Fruit fly (Drosophila melanogaster): Measurements from ENCODE around the gene CG6171.

Gene CG6171

DNA sequence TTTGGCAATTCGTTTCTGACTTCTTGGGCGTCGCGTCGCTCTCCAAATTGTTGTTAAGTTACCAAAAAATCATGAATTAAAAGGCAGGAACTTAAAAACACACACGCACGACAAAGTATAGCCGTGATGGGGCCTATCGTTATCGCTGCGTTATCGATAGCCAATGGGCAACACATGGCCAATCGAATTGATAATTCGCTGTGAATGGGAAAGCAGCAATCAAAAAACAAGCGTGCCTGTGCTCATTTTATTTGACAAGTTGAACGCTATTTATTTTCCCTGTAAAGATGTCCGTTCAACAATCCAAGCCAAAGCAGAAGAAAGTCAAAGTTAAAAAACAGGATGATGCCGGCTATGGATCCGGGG is 17.7 kb downstream of the CG6171 start, which contains the start of the genes Surf4 and CG31301 (continued):
- TF ChIP-seq E2f2 (GFP tag; IDR thresholded peaks at IDR 0.05) = 0 out of 2 replicates have a peak, but pooled peaks have one; percentile 33
- no peak for TF ChIP-seq sob (GFP tag; IDR thresholded peaks at IDR 0.05)
- 0 out of 2 replicates have a peak, but pooled peaks have one; percentile 10 for TF ChIP-seq Rfx (GFP tag; IDR thresholded peaks at IDR 0.05)
- no peak for TF ChIP-seq NFAT (GFP tag; IDR thresholded peaks at IDR 0.05)
- no peak for TF ChIP-seq Stat92E (GFP tag; optimal IDR thresholded peaks at IDR 0.05)
- TF ChIP-seq CG11723 (GFP tag; optimal IDR thresholded peaks at IDR 0.05) = no peak
- peak; percentile 67 for TF ChIP-seq BEAF-32 (GFP tag; optimal IDR thresholded peaks at IDR 0.05)
- TF ChIP-seq Nf-YC (tag; optimal IDR thresholded peaks at IDR 0.05) = peak; percentile 8
- TF ChIP-seq CG4360 (GFP tag; IDR thresholded peaks at IDR 0.05) = no peak
- TF ChIP-seq kni (GFP tag; optimal IDR thresholded peaks at IDR 0.05) = no peak
- TF ChIP-seq Hmx (GFP tag; optimal IDR thresholded peaks at IDR 0.05) = no peak
- TF ChIP-seq CG13296 (GFP tag; optimal IDR thresholded peaks at IDR 0.05) = no peak
- no peak for TF ChIP-seq dysf (GFP tag; IDR thresholded peaks at IDR 0.05)
- TF ChIP-seq D19A (tag; optimal IDR thresholded peaks at IDR 0.05) = no peak
- TF ChIP-seq CG15514 (GFP tag; optimal IDR thresholded peaks at IDR 0.05) = peak; percentile 27
- TF ChIP-seq CG12155 (GFP tag; optimal IDR thresholded peaks at IDR 0.05) = peak; percentile 13
- TF ChIP-seq slbo (GFP tag; IDR thresholded peaks at IDR 0.05) = no peak
- TF ChIP-seq CG13894 (tag; optimal IDR thresholded peaks at IDR 0.05) = peak; percentile 6
- TF ChIP-seq CG2120 (GFP tag; optimal IDR thresholded peaks at IDR 0.05) = no peak
- no peak for TF ChIP-seq Gug (GFP tag; IDR thresholded peaks at IDR 0.05)
- TF ChIP-seq CG4617 (GFP tag; optimal IDR thresholded peaks at IDR 0.05; ENCODE audit: borderline replicate concordance) = peak; percentile 38
- peak; percentile 17 for TF ChIP-seq CG17186 (GFP tag; optimal IDR thresholded peaks at IDR 0.05)
- no peak for TF ChIP-seq NfI (GFP tag; optimal IDR thresholded peaks at IDR 0.05)
- 0 out of 3 replicates have a peak, but pooled peaks have one; percentile 19 for TF ChIP-seq CG2199 (GFP tag; IDR thresholded peaks at IDR 0.05)
- no peak for TF ChIP-seq CG8359 (GFP tag; optimal IDR thresholded peaks at IDR 0.05; ENCODE audit: borderline replicate concordance)
- no peak for TF ChIP-seq aop (GFP tag; IDR thresholded peaks at IDR 0.05)
- peak; percentile 53; the same call in 2 of the 3 replicates for TF ChIP-seq Doc3 (GFP tag; IDR thresholded peaks at IDR 0.05; ENCODE audit: partially characterized antibody)
- no peak for TF ChIP-seq CG6654 (GFP tag; optimal IDR thresholded peaks at IDR 0.05)
- no peak for TF ChIP-seq CG8944 (GFP tag; optimal IDR thresholded peaks at IDR 0.05)
- TF ChIP-seq CG7786 (GFP tag; optimal IDR thresholded peaks at IDR 0.05) = no peak
- TF ChIP-seq fd64A (GFP tag; optimal IDR thresholded peaks at IDR 0.05) = no peak
- no peak for TF ChIP-seq stc (GFP tag; IDR thresholded peaks at IDR 0.05)
- TF ChIP-seq Elba2 (GFP tag; optimal IDR thresholded peaks at IDR 0.05) = no peak
- no peak for TF ChIP-seq CG13123 (GFP tag; optimal IDR thresholded peaks at IDR 0.05)
- TF ChIP-seq bbx (GFP tag; IDR thresholded peaks at IDR 0.05; ENCODE audit: partially characterized antibody) = peak; percentile 85
- peak; percentile 85 for TF ChIP-seq ato (GFP tag; IDR thresholded peaks at IDR 0.05; ENCODE audit: partially characterized antibody)
- no peak for TF ChIP-seq C15 (GFP tag; IDR thresholded peaks at IDR 0.05)
- no peak for TF ChIP-seq CG7556 (GFP tag; optimal IDR thresholded peaks at IDR 0.05)
- TF ChIP-seq Ssrp (tag; optimal IDR thresholded peaks at IDR 0.05) = no peak
- TF ChIP-seq CG7987 (GFP tag; optimal IDR thresholded peaks at IDR 0.05) = peak; percentile 26
- no peak for TF ChIP-seq ATbp (GFP tag; optimal IDR thresholded peaks at IDR 0.05)
- TF ChIP-seq hth (optimal IDR thresholded peaks at IDR 0.05) = no peak
- no peak for TF ChIP-seq Bdp1 (GFP tag; optimal IDR thresholded peaks at IDR 0.05)

All from whole organism, embryonic.